Worm (Caenorhabditis elegans) whole organism, early embryonic: Measurements from ENCODE around the gene F17C11.12.

ENCODE experiments used
- B0310.2 ChIP-seq: sonication (generic microtip); optimal IDR thresholded peaks from 2 replicates; lab custom pipeline; 2016; ENCODE audit warnings: mild to moderate bottlenecking, missing genetic modification characterization, missing compliant biosample characterization
- aly-1 ChIP-seq: sonication (generic microtip); optimal IDR thresholded peaks from 2 replicates; lab custom pipeline; 2016; ENCODE audit warnings: missing genetic modification characterization, missing compliant biosample characterization
- ama-1 ChIP-seq: fragments of 150-350 bp; optimal IDR thresholded peaks from 2 replicates; lab custom pipeline; 2014
- ceh-13 ChIP-seq: fragments of 200-800 bp; sonication (Bioruptor generic); optimal IDR thresholded peaks from 2 replicates; lab custom pipeline; 2018; ENCODE audit warnings: mild to moderate bottlenecking, missing genetic modification characterization, missing compliant biosample characterization
- ceh-36 ChIP-seq: sonication (generic microtip); optimal IDR thresholded peaks from 2 replicates; lab custom pipeline; 2016; ENCODE audit warnings: missing genetic modification characterization, inconsistent platforms, missing compliant biosample characterization
- flt-1 ChIP-seq: fragments of 200-800 bp; sonication (Bioruptor generic); IDR thresholded peaks from 2 replicates; pipeline ENCODE4 v1.3.6; 2022; ENCODE audit warnings: missing genetic modification characterization, missing compliant biosample characterization
- hmbx-1 ChIP-seq: sonication (generic microtip); optimal IDR thresholded peaks from 2 replicates; lab custom pipeline; 2016; ENCODE audit warnings: mild to moderate bottlenecking, missing genetic modification characterization, missing compliant biosample characterization
- hmg-4 ChIP-seq: fragments of 200-800 bp; sonication (Bioruptor generic); optimal IDR thresholded peaks from 2 replicates; lab custom pipeline; 2018; ENCODE audit warnings: mild to moderate bottlenecking, missing genetic modification characterization, missing compliant biosample characterization
- hnd-1 ChIP-seq: sonication (generic microtip); optimal IDR thresholded peaks from 2 replicates; lab custom pipeline; 2016; ENCODE audit warnings: missing genetic modification characterization, missing compliant biosample characterization
- pes-1 ChIP-seq: fragments of 200-800 bp; sonication (Bioruptor generic); IDR thresholded peaks from 2 replicates; pipeline ENCODE4 v1.3.6; 2022; ENCODE audit warnings: missing genetic modification reagents, missing genetic modification characterization, missing compliant biosample characterization
- tbx-11 ChIP-seq: fragments of 200-800 bp; sonication (Bioruptor generic); IDR thresholded peaks from 2 replicates; pipeline ENCODE4 v1.3.6; 2022; ENCODE audit warnings: missing genetic modification characterization, missing compliant biosample characterization
- tbx-37 ChIP-seq: fragments of 200-800 bp; sonication (Bioruptor generic); conservative IDR thresholded peaks from 2 replicates; pipeline ENCODE4 v1.3.6; 2022; ENCODE audit warnings: missing genetic modification reagents, missing genetic modification characterization, missing compliant biosample characterization
- tra-4 ChIP-seq: sonication (generic microtip); optimal IDR thresholded peaks from 2 replicates; lab custom pipeline; 2017; ENCODE audit warnings: missing genetic modification characterization, missing compliant biosample characterization

DNA sequence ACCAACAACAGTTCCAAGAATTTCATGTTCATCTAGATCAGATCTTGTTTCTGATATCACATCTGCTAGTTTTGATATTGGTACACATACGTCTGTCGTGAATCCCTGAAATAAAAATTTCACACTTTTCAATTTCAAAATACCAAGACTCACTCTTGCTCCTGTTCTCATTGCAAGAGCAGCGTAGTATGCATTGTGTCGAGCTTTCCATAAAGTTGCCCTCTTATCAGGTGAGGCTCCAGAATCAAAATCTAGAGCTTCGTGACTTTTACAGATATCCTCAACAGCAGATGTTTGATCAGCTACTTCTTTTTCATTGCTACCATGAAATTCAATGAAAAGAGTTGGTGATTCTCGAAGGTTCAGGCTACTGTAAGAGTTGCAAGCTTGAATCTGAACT, 47.7 kb downstream of the F17C11.12 start, which contains the start of gene F32D8.11:
- TF ChIP-seq tbx-11 = no peak
- TF ChIP-seq ama-1 (lab: Kevin White, UChicago) = no peak
- TF ChIP-seq hmg-4 (GFP tag; lab: Kevin White, UChicago) = no peak
- TF ChIP-seq tra-4 (tag; lab: Kevin White, UChicago) = no peak
- no peak for TF ChIP-seq hnd-1 (tag; lab: Kevin White, UChicago)
- TF ChIP-seq flt-1 (GFP tag; lab: Robert Waterston, UW) = no peak
- no peak for TF ChIP-seq ceh-36 (tag; lab: Kevin White, UChicago)
- no peak for TF ChIP-seq hmbx-1 (tag; lab: Kevin White, UChicago)
- TF ChIP-seq pes-1 = no peak
- TF ChIP-seq tbx-37 (GFP tag; lab: Robert Waterston, UW) = no peak
- TF ChIP-seq B0310.2 (tag; lab: Kevin White, UChicago) = no peak
- no peak for TF ChIP-seq ceh-13 (GFP tag; lab: Kevin White, UChicago)
- no peak for TF ChIP-seq aly-1 (tag; lab: Kevin White, UChicago)
